Worm (Caenorhabditis elegans) whole organism, mixed stage, embryonic: ENCODE data around the gene C46A5.1.

Source experiments
- ces-1 ChIP-seq: fragments of 150-350 bp; optimal IDR thresholded peaks from 2 replicates; lab custom pipeline; 2014; ENCODE audit warnings: missing biosample characterization, missing genetic modification reagents, missing genetic modification characterization
- elt-1 ChIP-seq: sonication (generic microtip); optimal IDR thresholded peaks from 2 replicates; lab custom pipeline; 2017; ENCODE audit warnings: missing genetic modification characterization, mild to moderate bottlenecking, missing compliant biosample characterization, antibody characterized with exemption, moderate library complexity, borderline replicate concordance; ENCODE audit not compliant: insufficient read depth
- lin-13 ChIP-seq: fragments of 150-350 bp; optimal IDR thresholded peaks from 2 replicates; lab custom pipeline; 2014; ENCODE audit warnings: missing biosample characterization, missing genetic modification characterization
- lsy-2 ChIP-seq: fragments of 150-350 bp; optimal IDR thresholded peaks from 2 replicates; lab custom pipeline; 2014; ENCODE audit warnings: missing biosample characterization, missing genetic modification characterization
- mab-5 ChIP-seq: fragments of 150-350 bp; optimal IDR thresholded peaks from 2 replicates; lab custom pipeline; 2014; ENCODE audit warnings: missing biosample characterization, missing genetic modification characterization
- mls-2 ChIP-seq: sonication (generic microtip); optimal IDR thresholded peaks from 2 replicates; lab custom pipeline; 2016; ENCODE audit warnings: mild to moderate bottlenecking, missing genetic modification characterization, moderate library complexity, missing compliant biosample characterization
- nhr-12 ChIP-seq: fragments of 150-350 bp; optimal IDR thresholded peaks from 2 replicates; lab custom pipeline; 2014; ENCODE audit warnings: missing biosample characterization, missing genetic modification characterization
- nhr-76 ChIP-seq: sonication (generic microtip); optimal IDR thresholded peaks from 2 replicates; lab custom pipeline; 2017; ENCODE audit warnings: missing biosample characterization, missing genetic modification characterization
- unc-39 ChIP-seq: fragments of 150-350 bp; optimal IDR thresholded peaks from 2 replicates; lab custom pipeline; 2014; ENCODE audit warnings: missing biosample characterization, missing genetic modification characterization
- zip-8 ChIP-seq: fragments of 150-350 bp; optimal IDR thresholded peaks from 2 replicates; lab custom pipeline; 2014; ENCODE audit warnings: missing biosample characterization, missing genetic modification characterization

DNA sequence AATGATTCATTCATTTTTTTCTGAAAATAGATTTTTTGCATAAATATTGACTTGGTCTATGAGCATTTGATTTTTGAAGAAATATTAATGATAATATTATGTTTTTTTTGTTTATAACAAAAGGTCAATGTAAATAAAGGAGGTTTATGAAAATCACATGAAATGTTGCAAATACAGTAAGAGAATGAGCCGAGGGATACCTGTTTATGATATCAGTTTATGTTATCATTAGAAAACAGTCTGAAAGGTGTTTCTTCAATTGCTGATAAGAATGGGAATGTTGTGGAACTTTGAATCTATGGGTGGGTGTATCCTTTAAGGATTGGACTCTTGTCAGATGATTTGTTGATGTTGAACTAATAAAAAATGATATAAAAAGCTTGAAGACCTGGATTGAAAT, 29.6 kb upstream of the C46A5.1 start:
- no peak for TF ChIP-seq nhr-12
- no peak for TF ChIP-seq mab-5 (tag; lab: Kevin White, UChicago)
- TF ChIP-seq zip-8: no peak
- TF ChIP-seq lsy-2 (tag; lab: Kevin White, UChicago): no peak
- no peak for TF ChIP-seq ces-1 (GFP tag; lab: Kevin White, UChicago)
- no peak for TF ChIP-seq lin-13 (tag; lab: Kevin White, UChicago)
- TF ChIP-seq mls-2: no peak
- TF ChIP-seq nhr-76 (tag; lab: Kevin White, UChicago): no peak
- TF ChIP-seq elt-1 (tag; lab: Kevin White, UChicago): no peak
- TF ChIP-seq unc-39 (tag; lab: Kevin White, UChicago): no peak
